Fruit fly (Drosophila melanogaster) whole organism, embryonic: ENCODE results near the gene cass.

Experiments used
- Atf-2 ChIP-seq: fragments of 200-800 bp; sonication (Bioruptor generic); optimal IDR thresholded peaks from 2 replicates; lab custom pipeline; 2016; ENCODE audit warnings: missing biosample characterization, missing genetic modification characterization
- CG10366 ChIP-seq: fragments of 200-800 bp; sonication (Bioruptor generic); IDR thresholded peaks from 2 replicates; pipeline ENCODE4 v1.3.6; 2022; ENCODE audit warnings: missing biosample characterization, missing genetic modification characterization
- CG10654 ChIP-seq: fragments of 200-800 bp; sonication (Bioruptor generic); optimal IDR thresholded peaks from 2 replicates; lab custom pipeline; 2016; ENCODE audit warnings: missing biosample characterization, missing genetic modification characterization
- CG11085 ChIP-seq: fragments of 200-800 bp; sonication (Bioruptor generic); IDR thresholded peaks from 2 replicates; pipeline ENCODE4 v1.3.6; 2022; ENCODE audit warnings: missing biosample characterization, missing genetic modification characterization
- CG11696 ChIP-seq: fragments of 200-800 bp; sonication (Bioruptor generic); IDR thresholded peaks from 2 replicates; pipeline ENCODE4 v1.3.6; 2022; ENCODE audit warnings: missing biosample characterization, missing genetic modification characterization
- CG12219 ChIP-seq: fragments of 200-800 bp; sonication (Bioruptor generic); optimal IDR thresholded peaks from 3 replicates; lab custom pipeline; 2018; ENCODE audit warnings: missing biosample characterization, mild to moderate bottlenecking, missing genetic modification characterization
- CG13894 ChIP-seq: fragments of 200-800 bp; sonication (Bioruptor generic); optimal IDR thresholded peaks from 3 replicates; lab custom pipeline; 2018; ENCODE audit warnings: missing biosample characterization, mild to moderate bottlenecking, missing genetic modification characterization, moderate library complexity
- CG14441 ChIP-seq: fragments of 200-800 bp; sonication (Bioruptor generic); IDR thresholded peaks from 2 replicates; pipeline ENCODE4 v1.3.6; 2022; ENCODE audit warnings: missing biosample characterization, missing genetic modification characterization
- CG16863 ChIP-seq: fragments of 200-800 bp; sonication (Bioruptor generic); optimal IDR thresholded peaks from 3 replicates; lab custom pipeline; 2016; ENCODE audit warnings: missing biosample characterization, missing genetic modification characterization
- CG2199 ChIP-seq: fragments of 200-800 bp; sonication (Bioruptor generic); IDR thresholded peaks from 3 replicates; pipeline ENCODE4 v1.3.6; 2022; ENCODE audit warnings: missing biosample characterization, missing genetic modification characterization
- CG2678 ChIP-seq: fragments of 200-800 bp; sonication (Bioruptor generic); optimal IDR thresholded peaks from 3 replicates; lab custom pipeline; 2019; ENCODE audit warnings: missing biosample characterization, mild to moderate bottlenecking, missing genetic modification characterization, moderate library complexity
- CG3065 ChIP-seq: fragments of 200-800 bp; sonication (Bioruptor generic); optimal IDR thresholded peaks from 2 replicates; lab custom pipeline; 2016; ENCODE audit warnings: missing biosample characterization, missing genetic modification characterization
- CG5953 ChIP-seq: fragments of 200-800 bp; sonication (Bioruptor generic); IDR thresholded peaks from 2 replicates; pipeline ENCODE4 v1.3.6; 2022; ENCODE audit warnings: missing biosample characterization, missing genetic modification characterization
- CG6175 ChIP-seq: fragments of 200-800 bp; sonication (Bioruptor generic); IDR thresholded peaks from 3 replicates; pipeline ENCODE4 v1.3.6; 2022; ENCODE audit warnings: missing biosample characterization, missing genetic modification characterization
- CG8359 ChIP-seq: fragments of 200-800 bp; sonication (Bioruptor generic); optimal IDR thresholded peaks from 2 replicates; lab custom pipeline; 2017; ENCODE audit warnings: missing biosample characterization, mild to moderate bottlenecking, missing genetic modification characterization, borderline replicate concordance
- CG8944 ChIP-seq: fragments of 200-800 bp; sonication (Bioruptor generic); optimal IDR thresholded peaks from 3 replicates; lab custom pipeline; 2016; ENCODE audit warnings: missing biosample characterization, missing genetic modification characterization
- Dll ChIP-seq: fragments of 200-800 bp; sonication (Bioruptor generic); IDR thresholded peaks from 4 replicates; pipeline ENCODE4 v1.3.6; 2022; ENCODE audit warnings: missing biosample characterization, missing genetic modification characterization; ENCODE audit not compliant: partially characterized antibody
- Gug ChIP-seq: fragments of 200-800 bp; sonication (Bioruptor generic); IDR thresholded peaks from 4 replicates; pipeline ENCODE4 v1.3.6; 2022; ENCODE audit warnings: missing biosample characterization, missing genetic modification characterization
- H2.0 ChIP-seq: fragments of 200-800 bp; sonication (Bioruptor generic); IDR thresholded peaks from 2 replicates; pipeline ENCODE4 v1.3.6; 2022; ENCODE audit warnings: missing biosample characterization, missing genetic modification characterization
- Hmx ChIP-seq: fragments of 200-800 bp; sonication (Bioruptor generic); optimal IDR thresholded peaks from 2 replicates; lab custom pipeline; 2016; ENCODE audit warnings: missing biosample characterization, missing genetic modification characterization
- Kr ChIP-seq: fragments of 200-800 bp; sonication (Bioruptor generic); optimal IDR thresholded peaks from 2 replicates; lab custom pipeline; 2017; ENCODE audit warnings: missing biosample characterization, mild to moderate bottlenecking, missing genetic modification characterization
- Lim3 ChIP-seq: fragments of 200-800 bp; sonication (Bioruptor generic); IDR thresholded peaks from 2 replicates; pipeline ENCODE4 v1.3.6; 2022; ENCODE audit warnings: missing biosample characterization, missing genetic modification characterization
- MBD-R2 ChIP-seq: fragments of 200-800 bp; sonication (Bioruptor generic); IDR thresholded peaks from 2 replicates; pipeline ENCODE4 v1.3.6; 2022; ENCODE audit warnings: missing biosample characterization, missing genetic modification characterization
- Max ChIP-seq: fragments of 200-800 bp; sonication (Bioruptor generic); optimal IDR thresholded peaks from 2 replicates; lab custom pipeline; 2016; ENCODE audit warnings: missing biosample characterization, mild to moderate bottlenecking, missing genetic modification characterization
- NK7.1 ChIP-seq: fragments of 200-800 bp; sonication (Bioruptor generic); optimal IDR thresholded peaks from 3 replicates; lab custom pipeline; 2016; ENCODE audit warnings: missing biosample characterization, missing genetic modification characterization
- Poxn ChIP-seq: fragments of 200-800 bp; sonication (Bioruptor generic); IDR thresholded peaks from 2 replicates; pipeline ENCODE4 v1.3.6; 2022; ENCODE audit warnings: missing biosample characterization, missing genetic modification characterization
- Six4 ChIP-seq: fragments of 200-800 bp; sonication (Bioruptor generic); optimal IDR thresholded peaks from 2 replicates; lab custom pipeline; 2016; ENCODE audit warnings: missing biosample characterization, missing genetic modification characterization
- Sry-δ ChIP-seq: fragments of 200-800 bp; sonication (Bioruptor generic); optimal IDR thresholded peaks from 2 replicates; lab custom pipeline; 2016; ENCODE audit warnings: missing biosample characterization, missing genetic modification characterization
- Usf ChIP-seq: fragments of 200-800 bp; sonication (Bioruptor generic); optimal IDR thresholded peaks from 2 replicates; lab custom pipeline; 2017; ENCODE audit warnings: missing genotype, missing biosample characterization, missing genetic modification characterization
- amos ChIP-seq: fragments of 200-800 bp; sonication (Bioruptor generic); IDR thresholded peaks from 2 replicates; pipeline ENCODE4 v1.3.6; 2022; ENCODE audit warnings: missing biosample characterization, missing genetic modification characterization; ENCODE audit not compliant: partially characterized antibody
- ato ChIP-seq: fragments of 200-800 bp; sonication (Bioruptor generic); IDR thresholded peaks from 2 replicates; pipeline ENCODE4 v1.3.6; 2022; ENCODE audit warnings: missing biosample characterization, missing genetic modification characterization; ENCODE audit not compliant: partially characterized antibody
- cad ChIP-seq: fragments of >200 bp; optimal IDR thresholded peaks from 2 replicates; lab custom pipeline; 2017; ENCODE audit warnings: missing biosample characterization, missing genetic modification characterization
- da ChIP-seq: fragments of 200-800 bp; sonication (Bioruptor generic); optimal IDR thresholded peaks from 2 replicates; lab custom pipeline; 2016; ENCODE audit warnings: missing biosample characterization, missing genetic modification characterization
- en ChIP-seq: fragments of 200-800 bp; sonication (Bioruptor generic); optimal IDR thresholded peaks from 2 replicates; lab custom pipeline; 2016; ENCODE audit warnings: missing biosample characterization, missing genetic modification characterization
- grn ChIP-seq: fragments of 200-800 bp; sonication (Bioruptor generic); optimal IDR thresholded peaks from 3 replicates; lab custom pipeline; 2017; ENCODE audit warnings: missing biosample characterization, missing genetic modification characterization
- kah ChIP-seq: fragments of 200-800 bp; sonication (Bioruptor generic); optimal IDR thresholded peaks from 2 replicates; lab custom pipeline; 2018; ENCODE audit warnings: missing biosample characterization, mild to moderate bottlenecking, missing genetic modification characterization
- kni ChIP-seq: fragments of 200-800 bp; sonication (Bioruptor generic); optimal IDR thresholded peaks from 3 replicates; lab custom pipeline; 2017; ENCODE audit warnings: mild to moderate bottlenecking, missing biosample characterization, missing genetic modification reagents, missing genetic modification characterization
- knrl ChIP-seq: fragments of 200-800 bp; sonication (Bioruptor generic); IDR thresholded peaks from 3 replicates; pipeline ENCODE4 v1.3.6; 2022; ENCODE audit warnings: missing biosample characterization, missing genetic modification characterization; ENCODE audit not compliant: partially characterized antibody
- pan ChIP-seq, 4 experiments: fragments of >200 bp in 3 of 4; fragments of 200-800 bp in 1 of 4; sonication (Bioruptor generic) in 1 of 4; optimal IDR thresholded peaks in 3 of 4; IDR thresholded peaks in 1 of 4; 2 replicates each; pipeline versions ENCODE4 v1.3.6 to Lab custom; 2017 to 2022; ENCODE audit warnings: missing biosample characterization in 2 of 4, missing genetic modification characterization in 2 of 4, mixed read lengths in 1 of 4
- pita ChIP-seq: fragments of 200-800 bp; sonication (Bioruptor generic); optimal IDR thresholded peaks from 2 replicates; lab custom pipeline; 2017; ENCODE audit warnings: missing biosample characterization, mild to moderate bottlenecking, missing genetic modification characterization
- rib ChIP-seq: fragments of 200-800 bp; sonication (Bioruptor generic); IDR thresholded peaks from 2 replicates; pipeline ENCODE4 v1.3.6; 2022; ENCODE audit warnings: missing biosample characterization, missing genetic modification characterization
- ro ChIP-seq: fragments of 200-800 bp; sonication (Bioruptor generic); IDR thresholded peaks from 2 replicates; pipeline ENCODE4 v1.3.6; 2022; ENCODE audit warnings: missing biosample characterization, missing genetic modification characterization
- row ChIP-seq: fragments of 200-800 bp; sonication (Bioruptor generic); IDR thresholded peaks from 3 replicates; pipeline ENCODE4 v1.3.6; 2022; ENCODE audit warnings: missing biosample characterization, missing genetic modification characterization
- scrt ChIP-seq: fragments of 200-800 bp; sonication (Bioruptor generic); optimal IDR thresholded peaks from 2 replicates; lab custom pipeline; 2018; ENCODE audit warnings: missing biosample characterization, mild to moderate bottlenecking, missing genetic modification characterization, moderate library complexity
- slp2 ChIP-seq: fragments of 200-800 bp; sonication (Bioruptor generic); optimal IDR thresholded peaks from 2 replicates; lab custom pipeline; 2016; ENCODE audit warnings: missing biosample characterization, missing genetic modification characterization
- sob ChIP-seq: fragments of 200-800 bp; sonication (Bioruptor generic); IDR thresholded peaks from 2 replicates; pipeline ENCODE4 v1.3.6; 2022; ENCODE audit warnings: missing biosample characterization, missing genetic modification characterization
- ssp ChIP-seq: fragments of 200-800 bp; sonication (Bioruptor generic); IDR thresholded peaks from 2 replicates; pipeline ENCODE4 v1.3.6; 2022; ENCODE audit warnings: missing biosample characterization, missing genetic modification characterization
- stc ChIP-seq: fragments of 200-800 bp; sonication (Bioruptor generic); IDR thresholded peaks from 2 replicates; pipeline ENCODE4 v1.3.6; 2022; ENCODE audit warnings: missing biosample characterization, missing genetic modification characterization
- tll ChIP-seq, 2 experiments: fragments of 200-800 bp in 1 of 2; fragments of >200 bp in 1 of 2; sonication (Bioruptor generic) in 1 of 2; optimal IDR thresholded peaks; 2 replicates each; lab custom pipeline; 2017 to 2019; ENCODE audit warnings: missing biosample characterization in 2 of 2, missing genetic modification characterization in 2 of 2, mild to moderate bottlenecking in 1 of 2, moderate library complexity in 1 of 2

The cass gene

dm6 chr2L:17514090-17514715 lies 36.5 kb upstream of the cass start (continued):
- TF ChIP-seq pita (GFP tag; lab: Kevin White, UChicago) (no peak), knrl (no peak), CG16863 (peak; percentile 79), Atf-2 (GFP tag; lab: Kevin White, UChicago) (peak; percentile 60), CG11696 (peak; percentile 64; the same call in 1 of the 2 replicates), Gug (GFP tag; lab: Robert Waterston, UW) (peak; percentile 48; the same call in 2 of the 4 replicates), CG8944 (GFP tag; lab: Kevin White, UChicago) (peak; percentile 50), tll (GFP tag; optimal IDR thresholded peaks at IDR 0.05; lab: Kevin White, UChicago) (peak in 1 of 2 experiments; percentile 45), kni (GFP tag; lab: Kevin White, UChicago) (peak; percentile 89), CG12219 (GFP tag; lab: Kevin White, UChicago) (peak; percentile 83), rib (GFP tag; lab: Robert Waterston, UW) (peak; percentile 65; the same call in 1 of the 2 replicates), ro (peak; percentile 47; the same call in 1 of the 2 replicates), CG14441 (GFP tag; lab: Robert Waterston, UW) (peak; percentile 75), NK7.1 (GFP tag; lab: Kevin White, UChicago) (peak; percentile 57), grn (peak; percentile 48), sob (GFP tag; lab: Robert Waterston, UW) (peak; percentile 84), CG13894 (tag; lab: Kevin White, UChicago) (peak; percentile 85), CG10654 (GFP tag; lab: Kevin White, UChicago) (peak; percentile 76), en (no peak), kah (GFP tag; lab: Kevin White, UChicago) (peak; percentile 79), CG10366 (GFP tag; lab: Robert Waterston, UW) (peak; percentile 64), Six4 (GFP tag; lab: Kevin White, UChicago) (peak; percentile 76), ssp (GFP tag; lab: Robert Waterston, UW) (peak; percentile 72), CG6175 (0 out of 3 replicates have a peak, but pooled peaks have one; percentile 34), CG2199 (GFP tag; lab: Robert Waterston, UW) (peak; percentile 86; the same call in 2 of the 3 replicates), CG8359 (GFP tag; lab: Kevin White, UChicago) (peak; percentile 73), stc (peak; percentile 89), pan (optimal IDR thresholded peaks at IDR 0.05; lab: Kevin White, UChicago) (no peak), pan (GFP tag; optimal IDR thresholded peaks at IDR 0.05 in 1 of 2, IDR thresholded peaks at IDR 0.05 in 1 of 2) (peak in 1 of 2 experiments; percentile 89), CG3065 (GFP tag; lab: Kevin White, UChicago) (peak; percentile 26), Dll (GFP tag; lab: Robert Waterston, UW) (no peak), Sry-δ (GFP tag; lab: Kevin White, UChicago) (no peak), CG2678 (peak; percentile 94), H2.0 (GFP tag; lab: Robert Waterston, UW) (peak; percentile 78), da (peak; percentile 40), scrt (GFP tag; lab: Kevin White, UChicago) (peak; percentile 86), Hmx (GFP tag; lab: Kevin White, UChicago) (no peak), MBD-R2 (GFP tag; lab: Robert Waterston, UW) (peak; percentile 56; the same call in 1 of the 2 replicates), Max (GFP tag; lab: Kevin White, UChicago) (peak; percentile 63), cad (GFP tag; lab: Kevin White, UChicago) (no peak), Kr (peak; percentile 36), slp2 (peak; percentile 47), CG11085 (GFP tag; lab: Robert Waterston, UW) (peak; percentile 75), CG5953 (0 out of 2 replicates have a peak, but pooled peaks have one; percentile 23), row (GFP tag; lab: Robert Waterston, UW) (peak; percentile 93), ato (GFP tag; lab: Robert Waterston, UW) (no peak), Usf (GFP tag; lab: Kevin White, UChicago) (peak; percentile 57), Poxn (peak; percentile 35; the same call in 1 of the 2 replicates), Lim3 (GFP tag; lab: Robert Waterston, UW) (peak; percentile 41; the same call in 1 of the 2 replicates), amos (GFP tag; lab: Robert Waterston, UW) (no peak)
